Worm (Caenorhabditis elegans): Measurements from ENCODE around the gene mvb-12.

mvb-12 gene

ce11 chrIV:7790151-7790691, 40.1 kb upstream of the mvb-12 start:
- TF ChIP-seq lim-6 (tag; optimal IDR thresholded peaks at IDR 0.05): no peak
- peak; percentile 10 for TF ChIP-seq hlh-6 (tag; optimal IDR thresholded peaks at IDR 0.05)

ce11 chrIV:7790801-7791588, 39.3 kb upstream of the mvb-12 start, which contains the start of gene rsp-6:
TSS of gene rsp-6 (minus strand) at chrIV:7791229.
- TF ChIP-seq ceh-14 (tag; optimal IDR thresholded peaks at IDR 0.05) (peak; percentile 52), fkh-10 (GFP tag; optimal IDR thresholded peaks at IDR 0.05) (no peak), tbx-2 (tag; optimal IDR thresholded peaks at IDR 0.05) (peak; percentile 79), ceh-18 (tag; optimal IDR thresholded peaks at IDR 0.05) (peak; percentile 71), ahr-1 (tag; optimal IDR thresholded peaks at IDR 0.05) (no peak), sdc-2 (tag; optimal IDR thresholded peaks at IDR 0.05) (no peak), fax-1 (tag; optimal IDR thresholded peaks at IDR 0.05) (no peak), pqm-1 (tag; optimal IDR thresholded peaks at IDR 0.05) (no peak), C38D4.7 (GFP tag; optimal IDR thresholded peaks at IDR 0.05) (no peak), dve-1 (tag; optimal IDR thresholded peaks at IDR 0.05) (peak; percentile 75), zip-5 (tag; optimal IDR thresholded peaks at IDR 0.05) (no peak), K09A11.1 (tag; optimal IDR thresholded peaks at IDR 0.05; ENCODE audit: insufficient read depth) (no peak), ceh-45 (GFP tag; IDR thresholded peaks at IDR 0.05) (no peak), ceh-24 (tag; optimal IDR thresholded peaks at IDR 0.05) (no peak), odd-2 (tag; optimal IDR thresholded peaks at IDR 0.05) (no peak), tbx-7 (tag; optimal IDR thresholded peaks at IDR 0.05) (no peak), C08G9.2 (tag; optimal IDR thresholded peaks at IDR 0.05) (no peak), syd-9 (tag; optimal IDR thresholded peaks at IDR 0.05) (no peak), ets-4 (tag; optimal IDR thresholded peaks at IDR 0.05) (no peak), rnt-1 (tag; optimal IDR thresholded peaks at IDR 0.05) (no peak), gmeb-2 (tag; optimal IDR thresholded peaks at IDR 0.05) (no peak), ttx-3 (tag; optimal IDR thresholded peaks at IDR 0.05) (no peak), che-1 (tag; optimal IDR thresholded peaks at IDR 0.05) (no peak), unc-3 (GFP tag; conservative IDR thresholded peaks at IDR 0.05) (no peak; the same call in 1 of the 2 replicates), unc-3 (tag; optimal IDR thresholded peaks at IDR 0.05) (no peak), pat-9 (tag; optimal IDR thresholded peaks at IDR 0.05) (no peak), unc-86 (tag; optimal IDR thresholded peaks at IDR 0.05) (peak; percentile 60), eyg-1 (tag; optimal IDR thresholded peaks at IDR 0.05) (no peak), F13H6.1 (tag; optimal IDR thresholded peaks at IDR 0.05) (no peak), nhr-11 (tag; optimal IDR thresholded peaks at IDR 0.05) (no peak), elt-2 (tag; optimal IDR thresholded peaks at IDR 0.05) (peak; percentile 73), Y22D7AL.16 (tag; optimal IDR thresholded peaks at IDR 0.05) (no peak), unc-55 (GFP tag; optimal IDR thresholded peaks at IDR 0.05) (peak; percentile 83), pag-3 (tag; optimal IDR thresholded peaks at IDR 0.05; ENCODE audit: borderline replicate concordance) (no peak), hlh-6 (tag; optimal IDR thresholded peaks at IDR 0.05) (no peak), ceh-34 (tag; optimal IDR thresholded peaks at IDR 0.05) (peak; percentile 47), nfya-1 (tag; optimal IDR thresholded peaks at IDR 0.05) (peak; percentile 95), nhr-232 (tag; optimal IDR thresholded peaks at IDR 0.05) (no peak), sox-2 (GFP tag; IDR thresholded peaks at IDR 0.05) (no peak), ceh-9 (tag; optimal IDR thresholded peaks at IDR 0.05) (no peak), ztf-16 (tag; optimal IDR thresholded peaks at IDR 0.05) (no peak), pros-1 (tag; optimal IDR thresholded peaks at IDR 0.05) (no peak), sox-4 (tag; optimal IDR thresholded peaks at IDR 0.05) (no peak), ceh-22 (tag; optimal IDR thresholded peaks at IDR 0.05) (no peak), hlh-15 (tag; optimal IDR thresholded peaks at IDR 0.05) (no peak), lin-11 (tag; optimal IDR thresholded peaks at IDR 0.05) (no peak), ceh-19 (GFP tag; optimal IDR thresholded peaks at IDR 0.05) (no peak), ceh-48 (tag; optimal IDR thresholded peaks at IDR 0.05) (peak; percentile 9)

Data from whole organism, late embryonic.